Worm (Caenorhabditis elegans): ENCODE data around the gene idpc-5.

The idpc-5 gene

DNA sequence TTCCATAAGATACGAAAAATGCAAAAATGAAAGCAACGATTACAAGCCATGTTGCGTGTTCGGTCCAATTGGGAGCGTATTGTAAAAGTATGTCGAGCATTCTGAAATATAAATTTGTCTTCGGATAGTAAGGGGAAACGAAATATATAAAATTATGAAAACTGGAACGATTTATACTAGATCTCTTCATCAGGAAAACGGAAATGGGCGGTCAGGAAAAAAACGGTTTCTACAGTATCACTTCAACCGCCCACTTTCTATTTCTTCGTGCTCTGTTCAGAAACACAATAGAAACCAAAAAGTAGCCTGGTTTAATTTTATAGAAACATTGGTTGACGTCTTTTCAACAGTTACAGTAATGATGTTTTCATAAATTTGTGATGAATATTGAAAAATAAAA is 38.8 kb upstream of the idpc-5 start, which contains the start of gene pitr-4:
pitr-4 (minus strand) TSS at position 101 of the 400 bp plus-strand sequence.
- TF ChIP-seq lim-6 (tag; optimal IDR thresholded peaks at IDR 0.05) = no peak
- no peak for TF ChIP-seq syd-9 (tag; optimal IDR thresholded peaks at IDR 0.05)
- no peak for TF ChIP-seq unc-3 (GFP tag; conservative IDR thresholded peaks at IDR 0.05)
- no peak for TF ChIP-seq unc-3 (tag; optimal IDR thresholded peaks at IDR 0.05)
- no peak for TF ChIP-seq nhr-11 (tag; optimal IDR thresholded peaks at IDR 0.05)
- no peak for TF ChIP-seq tbx-2 (tag; optimal IDR thresholded peaks at IDR 0.05)
- no peak for TF ChIP-seq madf-2 (tag; optimal IDR thresholded peaks at IDR 0.05)

DNA sequence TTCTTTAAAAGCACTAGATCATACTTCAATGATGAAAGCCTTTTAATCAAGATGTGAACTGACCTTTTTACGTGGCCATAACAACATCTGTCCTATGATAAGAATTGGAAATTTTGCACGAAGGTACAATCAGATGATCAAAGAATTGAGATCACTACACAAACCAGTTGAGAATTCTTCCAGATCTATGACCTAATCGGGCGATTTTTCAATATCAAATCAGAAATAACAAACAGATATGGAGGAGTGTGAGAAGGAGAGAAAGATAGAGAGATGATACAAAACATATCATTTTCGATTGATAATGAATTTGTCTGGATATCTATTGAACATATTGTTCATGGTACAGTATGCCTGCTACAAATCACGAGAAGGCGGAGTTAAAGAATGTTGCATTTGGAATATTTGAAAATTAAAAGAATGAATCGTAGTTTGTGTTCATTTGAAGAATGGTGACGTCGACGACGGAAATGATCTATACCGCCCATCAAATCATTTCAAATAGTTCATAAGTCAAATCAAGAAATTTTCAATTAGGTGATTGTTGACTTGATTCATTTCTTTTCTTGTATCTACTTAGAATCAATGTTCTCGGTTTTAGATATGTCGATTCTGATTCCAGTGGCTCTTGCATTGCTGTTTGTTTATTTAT is 31.5 kb upstream of the idpc-5 start, which contains the start of gene cyp-29A4:
cyp-29A4 (plus strand) TSS at position 602 of the 652 bp plus-strand sequence.
- no peak for TF ChIP-seq T23F11.4 (GFP tag; optimal IDR thresholded peaks at IDR 0.05)
- no peak for TF ChIP-seq sox-2 (GFP tag; IDR thresholded peaks at IDR 0.05)
- TF ChIP-seq hlh-30 (tag; optimal IDR thresholded peaks at IDR 0.05; ENCODE audit: insufficient read depth) = no peak
- no peak for TF ChIP-seq K09A11.1 (tag; optimal IDR thresholded peaks at IDR 0.05; ENCODE audit: insufficient read depth)
- no peak for TF ChIP-seq pqm-1 (tag; optimal IDR thresholded peaks at IDR 0.05)

ce11 chrV:9651294-9651693 is 28.6 kb upstream of the idpc-5 start, which contains the start of gene T06E4.21:
Gene T06E4.21 (plus strand): TSS chrV:9651594.
- no peak for TF ChIP-seq nfya-1 (tag; optimal IDR thresholded peaks at IDR 0.05)
- TF ChIP-seq pax-1 (tag; optimal IDR thresholded peaks at IDR 0.05) = no peak
- TF ChIP-seq pat-9 (tag; optimal IDR thresholded peaks at IDR 0.05) = no peak
- TF ChIP-seq C38D4.7 (GFP tag; optimal IDR thresholded peaks at IDR 0.05) = no peak
- no peak for TF ChIP-seq unc-3 (GFP tag; conservative IDR thresholded peaks at IDR 0.05)
- TF ChIP-seq unc-3 (tag; optimal IDR thresholded peaks at IDR 0.05) = no peak
- no peak for TF ChIP-seq pha-2 (tag; optimal IDR thresholded peaks at IDR 0.05)
- TF ChIP-seq nhr-232 (tag; optimal IDR thresholded peaks at IDR 0.05) = no peak
- TF ChIP-seq eyg-1 (tag; optimal IDR thresholded peaks at IDR 0.05) = no peak
- TF ChIP-seq ceh-6 (GFP tag; optimal IDR thresholded peaks at IDR 0.05) = no peak
- TF ChIP-seq ceh-22 (tag; optimal IDR thresholded peaks at IDR 0.05) = no peak
- TF ChIP-seq dve-1 (tag; optimal IDR thresholded peaks at IDR 0.05) = no peak
- no peak for TF ChIP-seq pha-4 (tag; optimal IDR thresholded peaks at IDR 0.05)
- no peak for TF ChIP-seq pag-3 (tag; optimal IDR thresholded peaks at IDR 0.05; ENCODE audit: borderline replicate concordance)
- TF ChIP-seq ceh-18 (tag; optimal IDR thresholded peaks at IDR 0.05) = no peak

ce11 chrV:9645507-9645906 is 22.8 kb upstream of the idpc-5 start, which contains the start of the genes atl-1 and hcp-2:
Gene atl-1 (minus strand): TSS chrV:9645595.
Gene hcp-2 (plus strand): TSS chrV:9645859.
- TF ChIP-seq hlh-6 (tag; optimal IDR thresholded peaks at IDR 0.05) (no peak), ceh-6 (GFP tag; optimal IDR thresholded peaks at IDR 0.05) (no peak), ceh-45 (GFP tag; IDR thresholded peaks at IDR 0.05) (no peak), ceh-34 (tag; optimal IDR thresholded peaks at IDR 0.05) (no peak)

ce11 chrV:9633313-9633712 is 10.6 kb upstream of the idpc-5 start, which contains the start of gene col-147:
Gene col-147 (minus strand): TSS chrV:9633338.
- TF ChIP-seq nfya-1 (tag; optimal IDR thresholded peaks at IDR 0.05) = no peak
- TF ChIP-seq lin-11 (tag; optimal IDR thresholded peaks at IDR 0.05) = no peak
- no peak for TF ChIP-seq ceh-45 (GFP tag; IDR thresholded peaks at IDR 0.05)
- no peak for TF ChIP-seq ceh-18 (tag; optimal IDR thresholded peaks at IDR 0.05)
- TF ChIP-seq ceh-22 (tag; optimal IDR thresholded peaks at IDR 0.05) = no peak
- no peak for TF ChIP-seq sdc-2 (tag; optimal IDR thresholded peaks at IDR 0.05)
- TF ChIP-seq C38D4.7 (GFP tag; optimal IDR thresholded peaks at IDR 0.05) = no peak

DNA sequence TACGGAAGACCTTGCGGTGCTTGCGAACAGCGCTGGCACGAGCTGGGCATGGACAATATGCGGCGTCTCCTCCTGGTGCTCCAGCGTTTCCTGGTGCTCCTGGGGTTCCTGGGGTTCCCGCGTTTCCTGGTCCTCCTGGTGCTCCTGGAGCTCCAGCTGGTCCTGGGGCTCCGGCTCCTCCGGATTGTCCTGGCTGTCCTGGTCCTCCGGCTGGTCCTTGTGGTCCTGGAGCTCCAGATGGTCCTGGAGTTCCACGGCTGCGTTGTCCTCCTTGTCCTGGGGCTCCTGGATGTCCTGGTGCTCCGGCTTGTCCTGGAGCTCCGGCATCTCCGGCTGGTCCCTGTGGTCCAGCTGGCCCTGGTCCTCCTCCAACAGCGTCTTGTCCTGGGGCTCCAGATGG is 9.6 kb upstream of the idpc-5 start:
- TF ChIP-seq syd-9 (tag; optimal IDR thresholded peaks at IDR 0.05) = no peak
- TF ChIP-seq tbx-7 (tag; optimal IDR thresholded peaks at IDR 0.05) = no peak
- no peak for TF ChIP-seq T23F11.4 (GFP tag; optimal IDR thresholded peaks at IDR 0.05)
- TF ChIP-seq unc-86 (tag; optimal IDR thresholded peaks at IDR 0.05) = no peak
- no peak for TF ChIP-seq fax-1 (tag; optimal IDR thresholded peaks at IDR 0.05)
- no peak for TF ChIP-seq sox-2 (GFP tag; IDR thresholded peaks at IDR 0.05)
- no peak for TF ChIP-seq ama-1 (optimal IDR thresholded peaks at IDR 0.05)
- TF ChIP-seq K02D7.2 (tag; optimal IDR thresholded peaks at IDR 0.05) = no peak
- TF ChIP-seq ceh-30 (tag; optimal IDR thresholded peaks at IDR 0.05) = no peak
- no peak for TF ChIP-seq eyg-1 (tag; optimal IDR thresholded peaks at IDR 0.05)
- TF ChIP-seq fkh-10 (GFP tag; optimal IDR thresholded peaks at IDR 0.05) = no peak
- no peak for TF ChIP-seq odd-2 (tag; optimal IDR thresholded peaks at IDR 0.05)
- no peak for TF ChIP-seq zip-5 (tag; optimal IDR thresholded peaks at IDR 0.05)
- TF ChIP-seq ref-2 (tag; optimal IDR thresholded peaks at IDR 0.05) = no peak
- TF ChIP-seq ceh-14 (tag; optimal IDR thresholded peaks at IDR 0.05) = no peak
- TF ChIP-seq lin-11 (tag; optimal IDR thresholded peaks at IDR 0.05) = no peak

Data from whole organism, late embryonic.